Worm (Caenorhabditis elegans) whole organism, late embryonic: Measurements from ENCODE around the gene F18C5.5.

ENCODE experiments used
- C08G9.2 ChIP-seq: sonication (generic microtip); optimal IDR thresholded peaks from 2 replicates; lab custom pipeline; 2016; ENCODE audit warnings: mild to moderate bottlenecking, missing genetic modification characterization, moderate library complexity, missing compliant biosample characterization
- C38D4.7 ChIP-seq: fragments of 200-800 bp; sonication (Bioruptor generic); optimal IDR thresholded peaks from 2 replicates; lab custom pipeline; 2018; ENCODE audit warnings: mild to moderate bottlenecking, missing genetic modification characterization, moderate library complexity, missing compliant biosample characterization
- K02D7.2 ChIP-seq: sonication (generic microtip); optimal IDR thresholded peaks from 2 replicates; lab custom pipeline; 2017; ENCODE audit warnings: mild to moderate bottlenecking, missing genetic modification characterization, missing compliant biosample characterization
- K09A11.1 ChIP-seq: sonication (generic microtip); optimal IDR thresholded peaks from 2 replicates; lab custom pipeline; 2017; ENCODE audit warnings: antibody characterized with exemption, mild to moderate bottlenecking, missing genetic modification characterization, missing compliant biosample characterization; ENCODE audit not compliant: insufficient read depth
- T23F11.4 ChIP-seq: fragments of 200-800 bp; sonication (Bioruptor generic); optimal IDR thresholded peaks from 2 replicates; lab custom pipeline; 2018; ENCODE audit warnings: mild to moderate bottlenecking, missing genetic modification characterization, missing compliant biosample characterization
- Y22D7AL.16 ChIP-seq: sonication (generic microtip); optimal IDR thresholded peaks from 2 replicates; lab custom pipeline; 2016; ENCODE audit warnings: missing genetic modification characterization, missing compliant biosample characterization
- ama-1 ChIP-seq: fragments of 150-350 bp; optimal IDR thresholded peaks from 2 replicates; lab custom pipeline; 2014
- ceh-14 ChIP-seq: sonication (generic microtip); optimal IDR thresholded peaks from 2 replicates; lab custom pipeline; 2016; ENCODE audit warnings: missing genotype, missing genetic modification characterization, missing compliant biosample characterization
- ceh-19 ChIP-seq: fragments of 200-800 bp; sonication (Bioruptor generic); optimal IDR thresholded peaks from 2 replicates; lab custom pipeline; 2018; ENCODE audit warnings: mild to moderate bottlenecking, missing genetic modification characterization, missing compliant biosample characterization
- ceh-2 ChIP-seq: sonication (generic microtip); optimal IDR thresholded peaks from 2 replicates; lab custom pipeline; 2016; ENCODE audit warnings: missing genotype, missing genetic modification characterization, missing compliant biosample characterization
- ceh-24 ChIP-seq: sonication (generic microtip); optimal IDR thresholded peaks from 2 replicates; lab custom pipeline; 2016; ENCODE audit warnings: mild to moderate bottlenecking, missing genetic modification characterization, missing compliant biosample characterization
- ceh-30 ChIP-seq: fragments of 150-350 bp; optimal IDR thresholded peaks from 2 replicates; lab custom pipeline; 2014; ENCODE audit warnings: missing biosample characterization, missing genetic modification characterization
- ceh-45 ChIP-seq: fragments of 200-800 bp; sonication (Bioruptor generic); IDR thresholded peaks from 2 replicates; pipeline ENCODE4 v1.3.6; 2022; ENCODE audit warnings: missing genetic modification reagents, missing genetic modification characterization, missing compliant biosample characterization
- che-1 ChIP-seq: sonication (generic microtip); optimal IDR thresholded peaks from 2 replicates; lab custom pipeline; 2016; ENCODE audit warnings: mild to moderate bottlenecking, missing genetic modification characterization, missing compliant biosample characterization
- dmd-4 ChIP-seq: sonication (generic microtip); optimal IDR thresholded peaks from 2 replicates; lab custom pipeline; 2016; ENCODE audit warnings: borderline replicate concordance, missing genetic modification characterization, missing compliant biosample characterization
- dve-1 ChIP-seq: sonication (generic microtip); optimal IDR thresholded peaks from 2 replicates; lab custom pipeline; 2017; ENCODE audit warnings: antibody characterized with exemption, mild to moderate bottlenecking, missing genetic modification characterization, missing compliant biosample characterization
- elt-2 ChIP-seq: sonication (generic microtip); optimal IDR thresholded peaks from 2 replicates; lab custom pipeline; 2016; ENCODE audit warnings: missing genetic modification reagents, missing genetic modification characterization, missing compliant biosample characterization
- elt-4 ChIP-seq: sonication (generic microtip); optimal IDR thresholded peaks from 2 replicates; lab custom pipeline; 2016; ENCODE audit warnings: missing genetic modification characterization, missing compliant biosample characterization
- fkh-6 ChIP-seq: sonication (generic microtip); optimal IDR thresholded peaks from 2 replicates; lab custom pipeline; 2016; ENCODE audit warnings: missing genetic modification characterization, missing compliant biosample characterization
- hlh-13 ChIP-seq: fragments of 200-800 bp; sonication (Bioruptor generic); optimal IDR thresholded peaks from 2 replicates; lab custom pipeline; 2018; ENCODE audit warnings: mild to moderate bottlenecking, missing genetic modification characterization, missing compliant biosample characterization
- hlh-15 ChIP-seq: sonication (generic microtip); optimal IDR thresholded peaks from 2 replicates; lab custom pipeline; 2016; ENCODE audit warnings: missing genetic modification characterization, missing compliant biosample characterization
- hlh-6 ChIP-seq: sonication (generic microtip); optimal IDR thresholded peaks from 2 replicates; lab custom pipeline; 2016; ENCODE audit warnings: missing genotype, missing genetic modification characterization, missing compliant biosample characterization
- hlh-8 ChIP-seq: sonication (generic microtip); optimal IDR thresholded peaks from 2 replicates; lab custom pipeline; 2016; ENCODE audit warnings: missing genotype, missing genetic modification characterization, missing compliant biosample characterization
- lin-11 ChIP-seq: fragments of 200-800 bp; sonication (Bioruptor generic); optimal IDR thresholded peaks from 2 replicates; lab custom pipeline; 2018; ENCODE audit warnings: mild to moderate bottlenecking, missing genetic modification characterization, missing compliant biosample characterization
- madf-2 ChIP-seq: sonication (generic microtip); optimal IDR thresholded peaks from 2 replicates; lab custom pipeline; 2017; ENCODE audit warnings: missing genetic modification characterization, missing compliant biosample characterization
- nfya-1 ChIP-seq: sonication (generic microtip); optimal IDR thresholded peaks from 2 replicates; lab custom pipeline; 2017; ENCODE audit warnings: missing genetic modification characterization, mild to moderate bottlenecking, missing compliant biosample characterization, antibody characterized with exemption, moderate library complexity
- nhr-232 ChIP-seq: sonication (generic microtip); optimal IDR thresholded peaks from 2 replicates; lab custom pipeline; 2016; ENCODE audit warnings: missing genetic modification characterization, missing compliant biosample characterization
- odd-2 ChIP-seq: sonication (generic microtip); optimal IDR thresholded peaks from 2 replicates; lab custom pipeline; 2017; ENCODE audit warnings: antibody characterized with exemption, mild to moderate bottlenecking, missing genetic modification characterization, missing compliant biosample characterization
- pqm-1 ChIP-seq: sonication (generic microtip); optimal IDR thresholded peaks from 2 replicates; lab custom pipeline; 2016; ENCODE audit warnings: missing genetic modification characterization, missing compliant biosample characterization
- ref-2 ChIP-seq: sonication (generic microtip); optimal IDR thresholded peaks from 2 replicates; lab custom pipeline; 2016; ENCODE audit warnings: missing genetic modification characterization, missing compliant biosample characterization
- sdc-2 ChIP-seq: sonication (generic microtip); optimal IDR thresholded peaks from 2 replicates; lab custom pipeline; 2016; ENCODE audit warnings: missing genotype, missing genetic modification characterization, missing compliant biosample characterization
- sox-2 ChIP-seq: fragments of 200-800 bp; sonication (Bioruptor generic); IDR thresholded peaks from 2 replicates; pipeline ENCODE4 v1.3.6; 2022; ENCODE audit warnings: missing genetic modification reagents, missing genetic modification characterization, missing compliant biosample characterization
- tbx-2 ChIP-seq: sonication (generic microtip); optimal IDR thresholded peaks from 2 replicates; lab custom pipeline; 2016; ENCODE audit warnings: missing genetic modification characterization, missing compliant biosample characterization
- ttx-3 ChIP-seq: sonication (generic microtip); optimal IDR thresholded peaks from 2 replicates; lab custom pipeline; 2016; ENCODE audit warnings: missing genetic modification reagents, missing genetic modification characterization, missing compliant biosample characterization
- unc-3 ChIP-seq, 2 experiments: fragments of 200-800 bp in 1 of 2; sonication (Bioruptor generic) in 1 of 2; sonication (generic microtip) in 1 of 2; conservative IDR thresholded peaks in 1 of 2; optimal IDR thresholded peaks in 1 of 2; 2 replicates each; pipeline versions ENCODE4 v1.3.6 to Lab custom; 2016 to 2022; ENCODE audit warnings: missing compliant biosample characterization in 2 of 2, missing genetic modification characterization in 2 of 2, missing genetic modification reagents in 1 of 2
- unc-55 ChIP-seq: sonication (generic microtip); optimal IDR thresholded peaks from 2 replicates; lab custom pipeline; 2017; ENCODE audit warnings: missing biosample characterization, missing genetic modification reagents, missing genetic modification characterization
- unc-86 ChIP-seq: sonication (generic microtip); optimal IDR thresholded peaks from 2 replicates; lab custom pipeline; 2016; ENCODE audit warnings: missing genetic modification characterization, missing compliant biosample characterization
- zip-5 ChIP-seq: sonication (generic microtip); optimal IDR thresholded peaks from 2 replicates; lab custom pipeline; 2016; ENCODE audit warnings: missing genetic modification characterization, missing compliant biosample characterization
- ztf-16 ChIP-seq: sonication (generic microtip); optimal IDR thresholded peaks from 2 replicates; lab custom pipeline; 2017; ENCODE audit warnings: missing genetic modification characterization, missing compliant biosample characterization

F18C5.5 gene

DNA sequence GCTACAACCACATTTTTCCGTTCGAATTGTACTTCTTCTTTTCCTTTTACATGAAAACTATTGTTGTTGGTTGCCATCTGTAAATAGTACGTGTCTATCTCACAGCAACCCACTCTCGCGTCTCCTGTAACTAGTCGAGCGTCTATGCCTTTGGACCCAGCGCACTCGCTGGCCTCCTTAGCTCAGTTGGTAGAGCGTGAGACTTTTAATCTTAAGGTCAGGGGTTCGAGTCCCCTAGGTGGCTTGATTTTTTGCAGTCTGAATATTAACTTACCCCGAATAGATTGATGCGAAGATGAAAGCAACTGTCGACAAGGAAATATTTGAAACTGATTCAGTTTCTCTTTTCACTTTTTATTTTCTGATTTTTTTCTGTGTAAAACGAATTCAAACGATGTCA, 1.5 kb downstream of the F18C5.5 start, which contains the start of gene mpz-3 (continued):
- TF ChIP-seq hlh-15 (tag; lab: Kevin White, UChicago) = no peak
- TF ChIP-seq elt-2 = peak; percentile 49
- no peak for TF ChIP-seq ama-1 (lab: Kevin White, UChicago)
- peak; percentile 10 for TF ChIP-seq K02D7.2 (tag; lab: Kevin White, UChicago)
- no peak for TF ChIP-seq unc-86
- peak; percentile 2 for TF ChIP-seq ceh-2 (tag; lab: Kevin White, UChicago)
- TF ChIP-seq elt-4 = no peak
- no peak for TF ChIP-seq unc-55 (GFP tag; lab: Kevin White, UChicago)
- TF ChIP-seq ceh-30 = no peak
- peak; percentile 39 for TF ChIP-seq lin-11 (tag; lab: Kevin White, UChicago)
- peak; percentile 27; the same call in 1 of the 2 replicates for TF ChIP-seq sox-2
- peak; percentile 39 for TF ChIP-seq tbx-2 (tag; lab: Kevin White, UChicago)
- TF ChIP-seq ceh-24 (tag; lab: Kevin White, UChicago) = no peak
- no peak for TF ChIP-seq sdc-2 (tag; lab: Kevin White, UChicago)
- TF ChIP-seq ref-2 = no peak
- peak; percentile 36 for TF ChIP-seq ceh-19 (GFP tag; lab: Kevin White, UChicago)
- TF ChIP-seq madf-2 = no peak
- TF ChIP-seq Y22D7AL.16 (tag; lab: Kevin White, UChicago) = peak; percentile 32
- peak; percentile 49 for TF ChIP-seq nhr-232 (tag; lab: Kevin White, UChicago)
- no peak for TF ChIP-seq hlh-8
- TF ChIP-seq ztf-16 = peak; percentile 20
- peak; percentile 30 for TF ChIP-seq dve-1 (tag; lab: Kevin White, UChicago)
- peak; percentile 47 for TF ChIP-seq hlh-6 (tag; lab: Kevin White, UChicago)
- TF ChIP-seq K09A11.1 (tag; lab: Kevin White, UChicago) = no peak
- no peak for TF ChIP-seq zip-5 (tag; lab: Kevin White, UChicago)

DNA sequence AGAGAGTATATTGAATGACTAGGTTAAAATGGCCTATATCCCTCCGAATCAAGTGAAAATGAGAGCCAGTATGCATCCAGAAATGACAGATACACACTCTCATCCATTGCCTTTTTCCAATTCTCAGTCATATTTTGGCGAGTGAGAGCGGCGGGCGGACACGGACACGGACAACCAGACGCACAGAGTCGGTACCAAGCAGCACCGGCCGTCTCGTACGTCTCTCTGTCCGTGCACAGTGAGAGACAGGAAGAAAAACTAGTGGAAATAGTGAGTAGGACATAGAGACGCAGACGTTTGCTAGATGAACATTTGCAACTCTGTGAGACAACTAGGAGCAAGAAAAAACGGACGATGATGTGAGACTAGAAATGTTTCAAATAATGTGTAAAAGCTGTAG, 3.3 kb downstream of the F18C5.5 start:
- TF ChIP-seq fkh-6 (tag; lab: Kevin White, UChicago) (no peak), ceh-30 (no peak), ttx-3 (tag; lab: Kevin White, UChicago) (no peak), ref-2 (peak; percentile 27), ceh-14 (tag; lab: Kevin White, UChicago) (peak; percentile 8), unc-55 (GFP tag; lab: Kevin White, UChicago) (peak; percentile 55), elt-4 (no peak), C08G9.2 (tag; lab: Kevin White, UChicago) (no peak), Y22D7AL.16 (tag; lab: Kevin White, UChicago) (no peak), tbx-2 (tag; lab: Kevin White, UChicago) (peak; percentile 25)

DNA sequence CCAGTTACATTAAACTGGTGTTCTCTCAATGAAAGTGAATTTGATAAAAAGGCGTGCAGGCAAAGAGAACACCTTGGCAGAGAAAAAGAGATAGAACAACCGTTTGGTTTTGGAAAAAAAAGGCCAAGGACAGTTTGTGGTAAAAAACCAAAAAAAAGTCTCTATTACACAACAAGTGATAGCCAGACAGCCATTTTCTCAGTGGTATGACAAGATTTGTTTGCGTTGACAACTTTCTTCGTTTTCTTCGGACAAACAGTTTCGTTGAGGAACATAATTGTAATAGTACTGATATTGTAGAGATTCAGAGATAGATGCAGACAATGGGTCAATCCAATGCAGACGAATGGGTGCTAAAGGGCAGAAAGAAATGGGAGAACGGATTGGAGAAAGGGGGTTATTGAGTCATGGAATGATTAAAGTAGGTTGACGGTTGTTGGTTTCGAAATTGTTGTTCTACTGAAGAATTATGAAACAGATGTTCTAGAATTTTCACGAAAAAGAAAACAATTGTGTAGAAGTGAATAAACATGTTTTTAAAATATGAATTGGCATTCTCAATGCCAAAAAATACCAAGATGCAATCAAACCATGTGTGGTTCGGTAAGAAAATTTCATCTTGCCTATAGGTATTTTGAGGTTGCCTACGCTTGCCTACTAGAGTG, 4.2 kb downstream of the F18C5.5 start:
- TF ChIP-seq elt-2 (no peak), C38D4.7 (GFP tag; lab: Kevin White, UChicago) (no peak), sdc-2 (tag; lab: Kevin White, UChicago) (no peak), ceh-45 (no peak), dmd-4 (tag; lab: Kevin White, UChicago) (no peak), nfya-1 (tag; lab: Kevin White, UChicago) (no peak), hlh-13 (no peak), ama-1 (lab: Kevin White, UChicago) (no peak), hlh-15 (tag; lab: Kevin White, UChicago) (no peak), pqm-1 (no peak), sox-2 (no peak), hlh-8 (no peak), T23F11.4 (GFP tag; lab: Kevin White, UChicago) (no peak), ref-2 (no peak), che-1 (tag; lab: Kevin White, UChicago) (no peak), hlh-6 (tag; lab: Kevin White, UChicago) (no peak), odd-2 (tag; lab: Kevin White, UChicago) (no peak), unc-3 (GFP tag; conservative IDR thresholded peaks at IDR 0.05; lab: Robert Waterston, UW) (no peak), unc-3 (tag; optimal IDR thresholded peaks at IDR 0.05; lab: Kevin White, UChicago) (no peak), unc-86 (no peak), ceh-30 (no peak)
